Worm (Caenorhabditis elegans): ENCODE measurements around the gene nspb-11.

- TF ChIP-seq lin-11 (tag; optimal IDR thresholded peaks at IDR 0.05) (no peak), rnt-1 (tag; optimal IDR thresholded peaks at IDR 0.05) (no peak), ahr-1 (tag; optimal IDR thresholded peaks at IDR 0.05) (no peak), nhr-232 (tag; optimal IDR thresholded peaks at IDR 0.05) (no peak), nfya-1 (tag; optimal IDR thresholded peaks at IDR 0.05) (no peak)
These were observed 28.5 kb upstream of the nspb-11 start for ce11 chrII:12878697-12879096.
